Fruit fly (Drosophila melanogaster) whole organism, embryonic: Measurements from ENCODE around the gene CG13801.

Experiments
- ATbp ChIP-seq: fragments of 200-800 bp; sonication (Bioruptor generic); optimal IDR thresholded peaks from 2 replicates; lab custom pipeline; 2017; ENCODE audit warnings: missing biosample characterization, mild to moderate bottlenecking, missing genetic modification characterization, missing genetic modification reagents
- Atf-2 ChIP-seq: fragments of 200-800 bp; sonication (Bioruptor generic); optimal IDR thresholded peaks from 2 replicates; lab custom pipeline; 2016; ENCODE audit warnings: missing biosample characterization, missing genetic modification characterization
- Bgb ChIP-seq: fragments of 200-800 bp; sonication (Bioruptor generic); IDR thresholded peaks from 2 replicates; pipeline ENCODE4 v1.3.6; 2022; ENCODE audit warnings: missing biosample characterization, missing genetic modification characterization; ENCODE audit not compliant: partially characterized antibody
- CG12104 ChIP-seq: fragments of 200-800 bp; sonication (Bioruptor generic); optimal IDR thresholded peaks from 3 replicates; lab custom pipeline; 2016; ENCODE audit warnings: missing biosample characterization, missing genetic modification characterization
- CG12219 ChIP-seq: fragments of 200-800 bp; sonication (Bioruptor generic); optimal IDR thresholded peaks from 3 replicates; lab custom pipeline; 2018; ENCODE audit warnings: missing biosample characterization, mild to moderate bottlenecking, missing genetic modification characterization
- CG12236 ChIP-seq: fragments of 200-800 bp; sonication (Bioruptor generic); optimal IDR thresholded peaks from 2 replicates; lab custom pipeline; 2016; ENCODE audit warnings: missing biosample characterization, missing genetic modification characterization
- CG12744 ChIP-seq: fragments of 200-800 bp; sonication (Bioruptor generic); optimal IDR thresholded peaks from 2 replicates; lab custom pipeline; 2016; ENCODE audit warnings: missing biosample characterization, missing genetic modification characterization
- CG14965 ChIP-seq: fragments of 200-800 bp; sonication (Bioruptor generic); optimal IDR thresholded peaks from 2 replicates; lab custom pipeline; 2016; ENCODE audit warnings: missing biosample characterization, missing genetic modification characterization, borderline replicate concordance
- CG17385 ChIP-seq: fragments of 200-800 bp; sonication (Bioruptor generic); optimal IDR thresholded peaks from 3 replicates; lab custom pipeline; 2018; ENCODE audit warnings: missing biosample characterization, mild to moderate bottlenecking, missing genetic modification characterization
- CG18262 ChIP-seq: fragments of 200-800 bp; optimal IDR thresholded peaks from 3 replicates; lab custom pipeline; 2019; ENCODE audit warnings: missing biosample characterization, mild to moderate bottlenecking, missing genetic modification characterization, moderate library complexity
- CG2116 ChIP-seq: fragments of 200-800 bp; sonication (Bioruptor generic); optimal IDR thresholded peaks from 3 replicates; lab custom pipeline; 2018; ENCODE audit warnings: missing biosample characterization, mild to moderate bottlenecking, missing genetic modification characterization
- CG2202 ChIP-seq: fragments of 200-800 bp; sonication (Bioruptor generic); optimal IDR thresholded peaks from 2 replicates; lab custom pipeline; 2018; ENCODE audit warnings: missing biosample characterization, mild to moderate bottlenecking, missing genetic modification characterization
- CG30431 ChIP-seq: fragments of 200-800 bp; sonication (Bioruptor generic); optimal IDR thresholded peaks from 2 replicates; lab custom pipeline; 2017; ENCODE audit warnings: missing biosample characterization, missing genetic modification characterization
- CG3407 ChIP-seq: fragments of 200-800 bp; sonication (Bioruptor generic); optimal IDR thresholded peaks from 2 replicates; lab custom pipeline; 2018; ENCODE audit warnings: missing biosample characterization, mild to moderate bottlenecking, missing genetic modification characterization
- CG6683 ChIP-seq: fragments of 200-800 bp; sonication (Bioruptor generic); optimal IDR thresholded peaks from 2 replicates; lab custom pipeline; 2017; ENCODE audit warnings: missing biosample characterization, mild to moderate bottlenecking, missing genetic modification characterization, missing genetic modification reagents
- CG6791 ChIP-seq: fragments of 200-800 bp; sonication (Bioruptor generic); IDR thresholded peaks from 3 replicates; pipeline ENCODE4 v1.3.6; 2022; ENCODE audit warnings: missing biosample characterization, missing genetic modification characterization; ENCODE audit not compliant: partially characterized antibody
- CG9437 ChIP-seq: fragments of 200-800 bp; sonication (Bioruptor generic); optimal IDR thresholded peaks from 2 replicates; lab custom pipeline; 2018; ENCODE audit warnings: missing biosample characterization, mild to moderate bottlenecking, missing genetic modification characterization
- CrebB ChIP-seq: fragments of 200-800 bp; sonication (Bioruptor generic); optimal IDR thresholded peaks from 3 replicates; lab custom pipeline; 2018; ENCODE audit warnings: missing biosample characterization, mild to moderate bottlenecking, missing genetic modification characterization
- Deaf1 ChIP-seq: fragments of 200-800 bp; optimal IDR thresholded peaks from 3 replicates; lab custom pipeline; 2019; ENCODE audit warnings: missing biosample characterization, mild to moderate bottlenecking, missing genetic modification characterization, moderate library complexity
- Dp ChIP-seq: fragments of 200-800 bp; sonication (Bioruptor generic); optimal IDR thresholded peaks from 2 replicates; lab custom pipeline; 2018; ENCODE audit warnings: missing biosample characterization, mild to moderate bottlenecking, missing genetic modification characterization, moderate library complexity
- Fer1 ChIP-seq: fragments of 200-800 bp; sonication (Bioruptor generic); optimal IDR thresholded peaks from 2 replicates; lab custom pipeline; 2017; ENCODE audit warnings: missing biosample characterization, mild to moderate bottlenecking, missing genetic modification characterization
- Lhr ChIP-seq: fragments of 200-800 bp; sonication (Bioruptor generic); optimal IDR thresholded peaks from 3 replicates; lab custom pipeline; 2017; ENCODE audit warnings: mild to moderate bottlenecking, missing biosample characterization, missing genetic modification reagents, missing genetic modification characterization
- MESR4 ChIP-seq: fragments of 200-800 bp; sonication (Bioruptor generic); optimal IDR thresholded peaks from 2 replicates; lab custom pipeline; 2018; ENCODE audit warnings: missing biosample characterization, mild to moderate bottlenecking, missing genetic modification characterization, moderate library complexity
- Myb ChIP-seq: fragments of 200-800 bp; sonication (Bioruptor generic); optimal IDR thresholded peaks from 2 replicates; lab custom pipeline; 2016; ENCODE audit warnings: missing biosample characterization, missing genetic modification characterization
- Neu2 ChIP-seq: fragments of 200-800 bp; sonication (Bioruptor generic); optimal IDR thresholded peaks from 3 replicates; lab custom pipeline; 2016; ENCODE audit warnings: missing biosample characterization, missing genetic modification characterization, borderline replicate concordance
- Oli ChIP-seq: fragments of 200-800 bp; sonication (Bioruptor generic); optimal IDR thresholded peaks from 2 replicates; lab custom pipeline; 2018; ENCODE audit warnings: missing biosample characterization, mild to moderate bottlenecking, missing genetic modification characterization, moderate library complexity
- Rfx ChIP-seq: fragments of 200-800 bp; sonication (Bioruptor generic); IDR thresholded peaks from 2 replicates; pipeline ENCODE4 v1.3.6; 2022; ENCODE audit warnings: missing biosample characterization, missing genetic modification characterization
- Vsx1 ChIP-seq: fragments of 200-800 bp; sonication (Bioruptor generic); optimal IDR thresholded peaks from 2 replicates; lab custom pipeline; 2017; ENCODE audit warnings: missing biosample characterization, mild to moderate bottlenecking, missing genetic modification characterization, missing genetic modification reagents
- ab ChIP-seq: fragments of 200-800 bp; sonication (Bioruptor generic); optimal IDR thresholded peaks from 2 replicates; lab custom pipeline; 2016; ENCODE audit warnings: missing biosample characterization, missing genetic modification characterization
- al ChIP-seq: fragments of 200-800 bp; sonication (Bioruptor generic); IDR thresholded peaks from 2 replicates; pipeline ENCODE4 v1.3.6; 2022; ENCODE audit warnings: missing biosample characterization, missing genetic modification characterization
- bigmax ChIP-seq: fragments of 200-800 bp; sonication (Bioruptor generic); optimal IDR thresholded peaks from 2 replicates; lab custom pipeline; 2018; ENCODE audit warnings: missing biosample characterization, mild to moderate bottlenecking, missing genetic modification characterization
- bowl ChIP-seq: fragments of 200-800 bp; sonication (Bioruptor generic); IDR thresholded peaks from 2 replicates; pipeline ENCODE4 v1.3.6; 2022; ENCODE audit warnings: missing biosample characterization, missing genetic modification characterization
- dan ChIP-seq: fragments of 200-800 bp; sonication (Bioruptor generic); IDR thresholded peaks from 2 replicates; pipeline ENCODE4 v1.3.6; 2022; ENCODE audit warnings: missing biosample characterization, missing genetic modification characterization
- dmrt99B ChIP-seq: fragments of 200-800 bp; sonication (Bioruptor generic); optimal IDR thresholded peaks from 2 replicates; lab custom pipeline; 2018; ENCODE audit warnings: missing biosample characterization, mild to moderate bottlenecking, missing genetic modification characterization, moderate library complexity
- dysf ChIP-seq: fragments of 200-800 bp; sonication (Bioruptor generic); IDR thresholded peaks from 3 replicates; pipeline ENCODE4 v1.3.6; 2022; ENCODE audit warnings: missing biosample characterization, missing genetic modification characterization
- eve ChIP-seq, 2 experiments: fragments of >200 bp; optimal IDR thresholded peaks; 2 replicates each; lab custom pipeline; 2017; ENCODE audit warnings: missing biosample characterization in 2 of 2, missing genetic modification characterization in 2 of 2
- gem ChIP-seq: fragments of 200-800 bp; sonication (Bioruptor generic); optimal IDR thresholded peaks from 2 replicates; lab custom pipeline; 2019; ENCODE audit warnings: missing biosample characterization, mild to moderate bottlenecking, missing genetic modification characterization, moderate library complexity
- ind ChIP-seq: fragments of 200-800 bp; sonication (Bioruptor generic); optimal IDR thresholded peaks from 3 replicates; lab custom pipeline; 2016; ENCODE audit warnings: missing biosample characterization, missing genetic modification characterization
- jing ChIP-seq: fragments of 200-800 bp; sonication (Bioruptor generic); optimal IDR thresholded peaks from 2 replicates; lab custom pipeline; 2018; ENCODE audit warnings: missing biosample characterization, mild to moderate bottlenecking, missing genetic modification characterization
- jumu ChIP-seq: fragments of 200-800 bp; sonication (Bioruptor generic); optimal IDR thresholded peaks from 3 replicates; lab custom pipeline; 2016; ENCODE audit warnings: missing biosample characterization, missing genetic modification characterization
- kah ChIP-seq: fragments of 200-800 bp; sonication (Bioruptor generic); optimal IDR thresholded peaks from 2 replicates; lab custom pipeline; 2018; ENCODE audit warnings: missing biosample characterization, mild to moderate bottlenecking, missing genetic modification characterization
- knrl ChIP-seq: fragments of 200-800 bp; sonication (Bioruptor generic); IDR thresholded peaks from 3 replicates; pipeline ENCODE4 v1.3.6; 2022; ENCODE audit warnings: missing biosample characterization, missing genetic modification characterization; ENCODE audit not compliant: partially characterized antibody
- lilli ChIP-seq: fragments of 200-800 bp; sonication (Bioruptor generic); optimal IDR thresholded peaks from 3 replicates; lab custom pipeline; 2016; ENCODE audit warnings: missing biosample characterization, missing genetic modification characterization
- prd ChIP-seq, 3 experiments: fragments of >200 bp in 2 of 3; fragments of 200-800 bp in 1 of 3; sonication (Bioruptor generic) in 1 of 3; optimal IDR thresholded peaks in 2 of 3; IDR thresholded peaks in 1 of 3; 2 replicates in 2 of 3; 3 replicates in 1 of 3; pipeline versions ENCODE4 v1.3.6 to Lab custom; 2017 to 2022; ENCODE audit warnings: missing biosample characterization in 1 of 3, missing genetic modification characterization in 1 of 3
- ro ChIP-seq: fragments of 200-800 bp; sonication (Bioruptor generic); IDR thresholded peaks from 2 replicates; pipeline ENCODE4 v1.3.6; 2022; ENCODE audit warnings: missing biosample characterization, missing genetic modification characterization
- seq ChIP-seq: fragments of 200-800 bp; sonication (Bioruptor generic); IDR thresholded peaks from 2 replicates; pipeline ENCODE4 v1.3.6; 2022; ENCODE audit warnings: missing biosample characterization, missing genetic modification characterization
- sim ChIP-seq: fragments of 200-800 bp; sonication (Bioruptor generic); IDR thresholded peaks from 2 replicates; pipeline ENCODE4 v1.3.6; 2022; ENCODE audit warnings: missing biosample characterization, missing genetic modification characterization
- trem ChIP-seq: fragments of 200-800 bp; optimal IDR thresholded peaks from 3 replicates; lab custom pipeline; 2019; ENCODE audit warnings: missing biosample characterization, mild to moderate bottlenecking, missing genetic modification characterization, moderate library complexity
- unpg ChIP-seq: fragments of 200-800 bp; sonication (Bioruptor generic); optimal IDR thresholded peaks from 3 replicates; lab custom pipeline; 2018; ENCODE audit warnings: missing biosample characterization, mild to moderate bottlenecking, missing genetic modification characterization, moderate library complexity
- wor ChIP-seq: fragments of 200-800 bp; sonication (Bioruptor generic); IDR thresholded peaks from 2 replicates; pipeline ENCODE4 v1.3.6; 2022; ENCODE audit warnings: missing biosample characterization, missing genetic modification characterization

Gene CG13801

dm6 chr3L:2371882-2372281 lies 11.5 kb downstream of the CG13801 start, which contains the start of the genes CG1317 and CG8993 (continued):
- no peak for TF ChIP-seq CG12104 (GFP tag; lab: Kevin White, UChicago)
- TF ChIP-seq Lhr (GFP tag; lab: Kevin White, UChicago), result peak; percentile 69
- peak; percentile 20 for TF ChIP-seq lilli (GFP tag; lab: Kevin White, UChicago)
- TF ChIP-seq seq (GFP tag; lab: Robert Waterston, UW), result no peak
- TF ChIP-seq CG17385, result peak; percentile 11
- peak; percentile 67; the same call in 1 of the 2 replicates for TF ChIP-seq Rfx (GFP tag; lab: Robert Waterston, UW)
- TF ChIP-seq Atf-2 (GFP tag; lab: Kevin White, UChicago), result no peak
- peak; percentile 19 for TF ChIP-seq dmrt99B
- no peak for TF ChIP-seq jing (GFP tag; lab: Kevin White, UChicago)
- TF ChIP-seq dysf (GFP tag; lab: Robert Waterston, UW), result peak; percentile 38; the same call in 2 of the 3 replicates
- 0 out of 2 replicates have a peak, but pooled peaks have one; percentile 39 for TF ChIP-seq sim (GFP tag; lab: Robert Waterston, UW)
- peak; percentile 74 for TF ChIP-seq gem (tag; lab: Kevin White, UChicago)
- peak; percentile 56 for TF ChIP-seq CG2116
- TF ChIP-seq CG6791, result no peak
- TF ChIP-seq CG14965 (GFP tag; lab: Kevin White, UChicago), result no peak
- no peak for TF ChIP-seq CG12744 (GFP tag; lab: Kevin White, UChicago)
- peak; percentile 30 for TF ChIP-seq Fer1 (GFP tag; lab: Kevin White, UChicago)
- no peak for TF ChIP-seq prd (optimal IDR thresholded peaks at IDR 0.05; lab: Kevin White, UChicago)
- peak; percentile 83 for TF ChIP-seq prd (GFP tag; IDR thresholded peaks at IDR 0.05; lab: Robert Waterston, UW)
- no peak for TF ChIP-seq Deaf1 (tag; lab: Kevin White, UChicago)
- peak; percentile 67 for TF ChIP-seq ind (GFP tag; lab: Kevin White, UChicago)
- peak; percentile 81 for TF ChIP-seq knrl
- TF ChIP-seq MESR4 (GFP tag; lab: Kevin White, UChicago), result peak; percentile 28
- TF ChIP-seq trem (tag; lab: Kevin White, UChicago), result peak; percentile 98
- no peak for TF ChIP-seq kah (GFP tag; lab: Kevin White, UChicago)
- peak; percentile 39; the same call in 1 of the 2 replicates for TF ChIP-seq al (GFP tag; lab: Robert Waterston, UW)
- TF ChIP-seq Bgb, result peak; percentile 57
- TF ChIP-seq Neu2 (GFP tag; lab: Kevin White, UChicago), result no peak
- no peak for TF ChIP-seq unpg (GFP tag; lab: Kevin White, UChicago)
- no peak for TF ChIP-seq CrebB (tag; lab: Kevin White, UChicago)
- TF ChIP-seq ro (GFP tag; lab: Robert Waterston, UW), result no peak
- TF ChIP-seq ATbp, result no peak
- 0 out of 2 replicates have a peak, but pooled peaks have one; percentile 12 for TF ChIP-seq wor (GFP tag; lab: Robert Waterston, UW)
- no peak for TF ChIP-seq eve (GFP tag; optimal IDR thresholded peaks at IDR 0.05; lab: Kevin White, UChicago)
- TF ChIP-seq Oli (tag; lab: Kevin White, UChicago), result peak; percentile 16
- TF ChIP-seq CG9437 (GFP tag; lab: Kevin White, UChicago), result no peak
- TF ChIP-seq CG6683, result no peak
- TF ChIP-seq CG3407 (GFP tag; lab: Kevin White, UChicago), result no peak
- TF ChIP-seq ab, result no peak
- no peak for TF ChIP-seq Myb (GFP tag; lab: Kevin White, UChicago)
- TF ChIP-seq Vsx1 (GFP tag; lab: Kevin White, UChicago), result no peak
- TF ChIP-seq CG30431 (GFP tag; lab: Kevin White, UChicago), result no peak
- no peak for TF ChIP-seq CG12219 (GFP tag; lab: Kevin White, UChicago)
- no peak for TF ChIP-seq bigmax (GFP tag; lab: Kevin White, UChicago)
- no peak for TF ChIP-seq dan
- peak; percentile 26 for TF ChIP-seq Dp (GFP tag; lab: Kevin White, UChicago)
- TF ChIP-seq CG2202 (tag; lab: Kevin White, UChicago), result no peak
- TF ChIP-seq CG18262, result no peak
- no peak for TF ChIP-seq CG12236
- TF ChIP-seq jumu (GFP tag; lab: Kevin White, UChicago), result no peak
- TF ChIP-seq bowl (GFP tag; lab: Robert Waterston, UW), result no peak
